Fruit fly (Drosophila melanogaster) whole organism, embryonic: ENCODE results near the gene yuri.
A peak's percentile ranks its signal among the peaks of the same experiment; 100 is the strongest.

Source experiments
- BEAF-32 ChIP-seq: fragments of 200-800 bp; sonication (Bioruptor generic); optimal IDR thresholded peaks from 3 replicates; lab custom pipeline; 2017; ENCODE audit warnings: missing biosample characterization, missing genetic modification characterization, mild to moderate bottlenecking, moderate library complexity, missing genetic modification reagents
- CG10274 ChIP-seq: fragments of 200-800 bp; sonication (Bioruptor generic); optimal IDR thresholded peaks from 3 replicates; lab custom pipeline; 2017; ENCODE audit warnings: missing biosample characterization, mild to moderate bottlenecking, missing genetic modification characterization
- CG10654 ChIP-seq: fragments of 200-800 bp; sonication (Bioruptor generic); optimal IDR thresholded peaks from 2 replicates; lab custom pipeline; 2016; ENCODE audit warnings: missing biosample characterization, missing genetic modification characterization
- CG11560 ChIP-seq: fragments of 200-800 bp; sonication (Bioruptor generic); IDR thresholded peaks from 3 replicates; pipeline ENCODE4 v1.3.6; 2022; ENCODE audit warnings: missing biosample characterization, missing genetic modification characterization
- CG13287 ChIP-seq: fragments of 200-800 bp; sonication (Bioruptor generic); IDR thresholded peaks from 2 replicates; pipeline ENCODE4 v1.3.6; 2022; ENCODE audit warnings: missing biosample characterization, missing genetic modification characterization; ENCODE audit not compliant: partially characterized antibody
- CG15696 ChIP-seq: fragments of 200-800 bp; sonication (Bioruptor generic); optimal IDR thresholded peaks from 2 replicates; lab custom pipeline; 2019; ENCODE audit warnings: missing biosample characterization, mild to moderate bottlenecking, missing genetic modification characterization, moderate library complexity
- CG1603 ChIP-seq: fragments of 200-800 bp; sonication (Bioruptor generic); optimal IDR thresholded peaks from 2 replicates; lab custom pipeline; 2019; ENCODE audit warnings: missing biosample characterization, mild to moderate bottlenecking, missing genetic modification characterization, moderate library complexity
- CG18011 ChIP-seq: fragments of 200-800 bp; sonication (Bioruptor generic); optimal IDR thresholded peaks from 2 replicates; lab custom pipeline; 2017; ENCODE audit warnings: missing biosample characterization, missing genetic modification characterization, mild to moderate bottlenecking, moderate library complexity, missing genotype
- CG18262 ChIP-seq: fragments of 200-800 bp; optimal IDR thresholded peaks from 3 replicates; lab custom pipeline; 2019; ENCODE audit warnings: missing biosample characterization, mild to moderate bottlenecking, missing genetic modification characterization, moderate library complexity
- CG2875 ChIP-seq: fragments of 200-800 bp; sonication (Bioruptor generic); optimal IDR thresholded peaks from 2 replicates; lab custom pipeline; 2017; ENCODE audit warnings: missing biosample characterization, mild to moderate bottlenecking, missing genetic modification characterization, missing genetic modification reagents
- CG32532 ChIP-seq: fragments of 200-800 bp; sonication (Bioruptor generic); IDR thresholded peaks from 2 replicates; pipeline ENCODE4 v1.3.6; 2022; ENCODE audit warnings: missing biosample characterization, missing genetic modification characterization
- CG34422 ChIP-seq: fragments of 200-800 bp; sonication (Bioruptor generic); IDR thresholded peaks from 3 replicates; pipeline ENCODE4 v1.3.6; 2022; ENCODE audit warnings: missing biosample characterization, missing genetic modification characterization
- CG4360 ChIP-seq: fragments of 200-800 bp; sonication (Bioruptor generic); IDR thresholded peaks from 2 replicates; pipeline ENCODE4 v1.3.6; 2022; ENCODE audit warnings: missing biosample characterization, missing genetic modification characterization
- CG6175 ChIP-seq: fragments of 200-800 bp; sonication (Bioruptor generic); IDR thresholded peaks from 3 replicates; pipeline ENCODE4 v1.3.6; 2022; ENCODE audit warnings: missing biosample characterization, missing genetic modification characterization
- CG7963 ChIP-seq: fragments of 200-800 bp; sonication (Bioruptor generic); IDR thresholded peaks from 3 replicates; pipeline ENCODE4 v1.3.6; 2022; ENCODE audit warnings: missing biosample characterization, missing genetic modification characterization; ENCODE audit not compliant: partially characterized antibody
- D19A ChIP-seq: fragments of 200-800 bp; optimal IDR thresholded peaks from 3 replicates; lab custom pipeline; 2019; ENCODE audit warnings: missing biosample characterization, mild to moderate bottlenecking, missing genetic modification characterization, moderate library complexity
- Deaf1 ChIP-seq: fragments of 200-800 bp; optimal IDR thresholded peaks from 3 replicates; lab custom pipeline; 2019; ENCODE audit warnings: missing biosample characterization, mild to moderate bottlenecking, missing genetic modification characterization, moderate library complexity
- Dll ChIP-seq: fragments of 200-800 bp; sonication (Bioruptor generic); IDR thresholded peaks from 4 replicates; pipeline ENCODE4 v1.3.6; 2022; ENCODE audit warnings: missing biosample characterization, missing genetic modification characterization; ENCODE audit not compliant: partially characterized antibody
- Doc3 ChIP-seq: fragments of 200-800 bp; sonication (Bioruptor generic); IDR thresholded peaks from 3 replicates; pipeline ENCODE4 v1.3.6; 2022; ENCODE audit warnings: missing biosample characterization, missing genetic modification characterization; ENCODE audit not compliant: partially characterized antibody
- Dp ChIP-seq: fragments of 200-800 bp; sonication (Bioruptor generic); optimal IDR thresholded peaks from 2 replicates; lab custom pipeline; 2018; ENCODE audit warnings: missing biosample characterization, mild to moderate bottlenecking, missing genetic modification characterization, moderate library complexity
- HLHmδ ChIP-seq: fragments of 200-800 bp; sonication (Bioruptor generic); optimal IDR thresholded peaks from 2 replicates; lab custom pipeline; 2018; ENCODE audit warnings: missing biosample characterization, mild to moderate bottlenecking, missing genetic modification characterization, moderate library complexity
- Hr39 ChIP-seq: fragments of >200 bp; optimal IDR thresholded peaks from 2 replicates; lab custom pipeline; 2017
- Jarid2 ChIP-seq: fragments of 200-800 bp; sonication (Bioruptor generic); optimal IDR thresholded peaks from 3 replicates; lab custom pipeline; 2017; ENCODE audit warnings: mild to moderate bottlenecking, missing biosample characterization, missing genetic modification reagents, missing genetic modification characterization
- Kr ChIP-seq: fragments of 200-800 bp; sonication (Bioruptor generic); optimal IDR thresholded peaks from 2 replicates; lab custom pipeline; 2017; ENCODE audit warnings: missing biosample characterization, mild to moderate bottlenecking, missing genetic modification characterization
- Opbp ChIP-seq: fragments of 200-800 bp; sonication (Bioruptor generic); IDR thresholded peaks from 3 replicates; pipeline ENCODE4 v1.3.6; 2022; ENCODE audit warnings: missing biosample characterization, missing genetic modification characterization; ENCODE audit not compliant: partially characterized antibody
- Pdp1 ChIP-seq, 2 experiments: fragments of 200-800 bp; sonication (Bioruptor generic); optimal IDR thresholded peaks; 3 replicates each; lab custom pipeline; 2016; ENCODE audit warnings: missing biosample characterization in 2 of 2, missing genetic modification characterization in 2 of 2, mild to moderate bottlenecking in 1 of 2, moderate library complexity in 1 of 2
- Taf1 ChIP-seq: fragments of 200-800 bp; sonication (Bioruptor generic); IDR thresholded peaks from 2 replicates; pipeline ENCODE4 v1.3.6; 2022; ENCODE audit warnings: missing biosample characterization, missing genetic modification characterization
- Usf ChIP-seq: fragments of 200-800 bp; sonication (Bioruptor generic); optimal IDR thresholded peaks from 2 replicates; lab custom pipeline; 2017; ENCODE audit warnings: missing genotype, missing biosample characterization, missing genetic modification characterization
- chinmo ChIP-seq: fragments of 200-800 bp; sonication (Bioruptor generic); IDR thresholded peaks from 4 replicates; pipeline ENCODE4 v1.3.6; 2022; ENCODE audit warnings: missing biosample characterization, missing genetic modification characterization; ENCODE audit not compliant: partially characterized antibody
- chn ChIP-seq: fragments of 200-800 bp; sonication (Bioruptor generic); optimal IDR thresholded peaks from 2 replicates; lab custom pipeline; 2016; ENCODE audit warnings: missing biosample characterization, missing genetic modification characterization
- dan ChIP-seq: fragments of 200-800 bp; sonication (Bioruptor generic); IDR thresholded peaks from 2 replicates; pipeline ENCODE4 v1.3.6; 2022; ENCODE audit warnings: missing biosample characterization, missing genetic modification characterization
- dm ChIP-seq: fragments of 200-800 bp; sonication (Bioruptor generic); optimal IDR thresholded peaks from 3 replicates; lab custom pipeline; 2016; ENCODE audit warnings: missing biosample characterization, missing genetic modification characterization
- ems ChIP-seq: fragments of 200-800 bp; sonication (Bioruptor generic); optimal IDR thresholded peaks from 3 replicates; lab custom pipeline; 2016; ENCODE audit warnings: missing biosample characterization, missing genetic modification characterization
- esg ChIP-seq: fragments of 200-800 bp; sonication (Bioruptor generic); conservative IDR thresholded peaks from 2 replicates; pipeline ENCODE4 v1.3.6; 2022; ENCODE audit warnings: missing biosample characterization, missing genetic modification characterization
- fd3F ChIP-seq: fragments of 200-800 bp; sonication (Bioruptor generic); optimal IDR thresholded peaks from 2 replicates; lab custom pipeline; 2018; ENCODE audit warnings: missing biosample characterization, mild to moderate bottlenecking, missing genetic modification characterization, moderate library complexity
- grau ChIP-seq: fragments of 200-800 bp; optimal IDR thresholded peaks from 3 replicates; lab custom pipeline; 2019; ENCODE audit warnings: missing biosample characterization, mild to moderate bottlenecking, missing genetic modification characterization, moderate library complexity
- hb ChIP-seq: fragments of 200-800 bp; sonication (Bioruptor generic); IDR thresholded peaks from 3 replicates; pipeline ENCODE4 v1.3.6; 2022; ENCODE audit warnings: missing biosample characterization, missing genetic modification characterization; ENCODE audit not compliant: partially characterized antibody
- nerfin-2 ChIP-seq: fragments of 200-800 bp; sonication (Bioruptor generic); IDR thresholded peaks from 2 replicates; pipeline ENCODE4 v1.3.6; 2022; ENCODE audit warnings: missing biosample characterization, missing genetic modification characterization; ENCODE audit not compliant: partially characterized antibody
- nmo ChIP-seq: fragments of 200-800 bp; sonication (Bioruptor generic); optimal IDR thresholded peaks from 2 replicates; lab custom pipeline; 2018; ENCODE audit warnings: missing biosample characterization, mild to moderate bottlenecking, missing genetic modification characterization, moderate library complexity
- onecut ChIP-seq: fragments of 200-800 bp; sonication (Bioruptor generic); IDR thresholded peaks from 2 replicates; pipeline ENCODE4 v1.3.6; 2022; ENCODE audit warnings: missing biosample characterization, missing genetic modification characterization
- schlank ChIP-seq: fragments of 200-800 bp; sonication (Bioruptor generic); optimal IDR thresholded peaks from 2 replicates; lab custom pipeline; 2018; ENCODE audit warnings: missing biosample characterization, mild to moderate bottlenecking, missing genetic modification characterization
- sna ChIP-seq: fragments of 200-800 bp; sonication (Bioruptor generic); IDR thresholded peaks from 2 replicates; pipeline ENCODE4 v1.3.6; 2022; ENCODE audit warnings: missing biosample characterization, missing genetic modification characterization; ENCODE audit not compliant: partially characterized antibody
- stc ChIP-seq: fragments of 200-800 bp; sonication (Bioruptor generic); IDR thresholded peaks from 2 replicates; pipeline ENCODE4 v1.3.6; 2022; ENCODE audit warnings: missing biosample characterization, missing genetic modification characterization
- unc-4 ChIP-seq: fragments of 200-800 bp; sonication (Bioruptor generic); IDR thresholded peaks from 2 replicates; pipeline ENCODE4 v1.3.6; 2022; ENCODE audit warnings: missing biosample characterization, missing genetic modification characterization; ENCODE audit not compliant: partially characterized antibody
- z ChIP-seq: fragments of 200-800 bp; sonication (Bioruptor generic); IDR thresholded peaks from 3 replicates; pipeline ENCODE4 v1.3.6; 2022; ENCODE audit warnings: missing biosample characterization, missing genetic modification characterization
- zen2 ChIP-seq: fragments of 200-800 bp; sonication (Bioruptor generic); IDR thresholded peaks from 3 replicates; pipeline ENCODE4 v1.3.6; 2022; ENCODE audit warnings: missing biosample characterization, missing genetic modification characterization; ENCODE audit not compliant: partially characterized antibody
- zfh1 ChIP-seq: fragments of 200-800 bp; sonication (Bioruptor generic); IDR thresholded peaks from 3 replicates; pipeline ENCODE4 v1.3.6; 2022; ENCODE audit warnings: missing biosample characterization, missing genetic modification characterization

yuri gene

dm6 chr2L:15271757-15272589 lies 7.5 kb upstream of the yuri start, which contains the start of gene Cul3:
TSS of gene Cul3 (minus strand) at chr2L:15272024.
- peak; percentile 52 for TF ChIP-seq CG18262 (tag; lab: Kevin White, UChicago)
- TF ChIP-seq CG13287 (GFP tag; lab: Robert Waterston, UW), result peak; percentile 78
- peak; percentile 40 for TF ChIP-seq CG32532
- TF ChIP-seq hb (GFP tag; lab: Robert Waterston, UW), result peak; percentile 75
- peak; percentile 35; the same call in 1 of the 3 replicates for TF ChIP-seq CG34422
- peak; percentile 19 for TF ChIP-seq fd3F (GFP tag; lab: Kevin White, UChicago)
- TF ChIP-seq Dll (GFP tag; lab: Robert Waterston, UW), result peak; percentile 85
- 0 out of 3 replicates have a peak, but pooled peaks have one; percentile 3 for TF ChIP-seq zfh1
- TF ChIP-seq CG18011, result no peak
- TF ChIP-seq CG11560 (tag; lab: Robert Waterston, UW), result no peak
- TF ChIP-seq zen2 (GFP tag; lab: Robert Waterston, UW), result peak; percentile 58; the same call in 2 of the 3 replicates
- peak in 1 of 2 experiments; percentile 89 for TF ChIP-seq Pdp1 (GFP tag; optimal IDR thresholded peaks at IDR 0.05; lab: Kevin White, UChicago)
- TF ChIP-seq Usf, result no peak
- peak; percentile 84; the same call in 3 of the 4 replicates for TF ChIP-seq chinmo (GFP tag; lab: Robert Waterston, UW)
- no peak for TF ChIP-seq CG10654
- peak; percentile 25 for TF ChIP-seq CG1603
- peak; percentile 77 for TF ChIP-seq BEAF-32 (GFP tag; lab: Kevin White, UChicago)
- TF ChIP-seq z (GFP tag; lab: Robert Waterston, UW), result no peak
- peak; percentile 87 for TF ChIP-seq CG4360
- TF ChIP-seq CG7963 (GFP tag; lab: Robert Waterston, UW), result peak; percentile 66; the same call in 2 of the 3 replicates
- TF ChIP-seq schlank (tag; lab: Kevin White, UChicago), result no peak
- no peak for TF ChIP-seq chn (GFP tag; lab: Kevin White, UChicago)
- no peak for TF ChIP-seq CG2875 (GFP tag; lab: Kevin White, UChicago)
- no peak for TF ChIP-seq dan
- no peak for TF ChIP-seq CG6175 (GFP tag; lab: Robert Waterston, UW)
- TF ChIP-seq onecut (GFP tag; lab: Robert Waterston, UW), result peak; percentile 14; the same call in 1 of the 2 replicates
- no peak for TF ChIP-seq Kr
- no peak for TF ChIP-seq ems (GFP tag; lab: Kevin White, UChicago)
- TF ChIP-seq Dp, result peak; percentile 65
- TF ChIP-seq Jarid2 (GFP tag; lab: Kevin White, UChicago), result no peak
- no peak for TF ChIP-seq Hr39
- TF ChIP-seq esg, result no peak
- TF ChIP-seq grau (tag; lab: Kevin White, UChicago), result peak; percentile 40
- TF ChIP-seq HLHmδ (GFP tag; lab: Kevin White, UChicago), result no peak
- peak; percentile 77 for TF ChIP-seq nerfin-2 (GFP tag; lab: Robert Waterston, UW)
- TF ChIP-seq Opbp (GFP tag; lab: Robert Waterston, UW), result peak; percentile 85
- no peak for TF ChIP-seq dm (GFP tag; lab: Kevin White, UChicago)
- TF ChIP-seq CG15696 (tag; lab: Kevin White, UChicago), result peak; percentile 11
- TF ChIP-seq D19A (tag; lab: Kevin White, UChicago), result peak; percentile 24
- TF ChIP-seq Doc3, result peak; percentile 74
- TF ChIP-seq Taf1 (GFP tag; lab: Robert Waterston, UW), result no peak
- no peak for TF ChIP-seq Deaf1 (tag; lab: Kevin White, UChicago)
- peak; percentile 19 for TF ChIP-seq nmo
- TF ChIP-seq unc-4 (GFP tag; lab: Robert Waterston, UW), result peak; percentile 72
- no peak for TF ChIP-seq stc
- no peak for TF ChIP-seq CG10274 (GFP tag; lab: Kevin White, UChicago)
- TF ChIP-seq sna (GFP tag; lab: Robert Waterston, UW), result peak; percentile 64
